Fruit fly (Drosophila melanogaster) whole organism, embryonic: ENCODE results near the gene Cks30A.

ENCODE experiments used
- hkb ChIP-seq, 2 experiments: fragments of 200-800 bp in 1 of 2; fragments of >200 bp in 1 of 2; sonication (Bioruptor generic) in 1 of 2; IDR thresholded peaks in 1 of 2; optimal IDR thresholded peaks in 1 of 2; 2 replicates each; pipeline versions ENCODE4 v1.3.6 to Lab custom; 2017 to 2022; ENCODE audit warnings: missing biosample characterization in 1 of 2, missing genetic modification characterization in 1 of 2
- psq ChIP-seq: fragments of 200-800 bp; sonication (Bioruptor generic); optimal IDR thresholded peaks from 2 replicates; lab custom pipeline; 2017; ENCODE audit warnings: missing biosample characterization, missing genetic modification characterization

- no peak for TF ChIP-seq psq (GFP tag; lab: Kevin White, UChicago)
- TF ChIP-seq hkb (optimal IDR thresholded peaks at IDR 0.05; lab: Kevin White, UChicago) = no peak
- no peak for TF ChIP-seq hkb (GFP tag; IDR thresholded peaks at IDR 0.05; lab: Robert Waterston, UW)
Measured at dm6 chr2L:9338852-9339251, 8.3 kb downstream of the Cks30A start.
